Fruit fly (Drosophila melanogaster) ovary, adult (tissue): ENCODE data around the gene Rcd7.

Source experiments
- CG17801 ChIP-seq: fragments of 200-800 bp; optimal IDR thresholded peaks from 2 replicates; lab custom pipeline; 2019; ENCODE audit warnings: missing biosample characterization, mild to moderate bottlenecking, missing genetic modification characterization, moderate library complexity; ENCODE audit not compliant: partially characterized antibody

Gene Rcd7

dm6 chr3L:19564905-19565700 lies 20.2 kb downstream of the Rcd7 start:
- no peak for TF ChIP-seq CG17801 (GFP tag; lab: Kevin White, UChicago)

dm6 chr3L:19566127-19566526 lies 21.2 kb downstream of the Rcd7 start:
- TF ChIP-seq CG17801 (GFP tag; lab: Kevin White, UChicago) = no peak

- no peak for TF ChIP-seq CG17801 (GFP tag; lab: Kevin White, UChicago)
Measured at dm6 chr3L:19568999-19569398, 24.1 kb downstream of the Rcd7 start.

dm6 chr3L:19569407-19569806 lies 24.5 kb downstream of the Rcd7 start:
- TF ChIP-seq CG17801 (GFP tag; lab: Kevin White, UChicago) = no peak

dm6 chr3L:19574452-19574851 lies 29.5 kb downstream of the Rcd7 start:
- no peak for TF ChIP-seq CG17801 (GFP tag; lab: Kevin White, UChicago)

- no peak for TF ChIP-seq CG17801 (GFP tag; lab: Kevin White, UChicago)
Measured at dm6 chr3L:19575650-19576049, 30.7 kb downstream of the Rcd7 start.

- TF ChIP-seq CG17801 (GFP tag; lab: Kevin White, UChicago) = no peak
Measured at dm6 chr3L:19579346-19579745, 34.4 kb downstream of the Rcd7 start.

dm6 chr3L:19580709-19581227 lies 35.9 kb downstream of the Rcd7 start:
- TF ChIP-seq CG17801 (GFP tag; lab: Kevin White, UChicago) = no peak

- no peak for TF ChIP-seq CG17801 (GFP tag; lab: Kevin White, UChicago)
Measured at dm6 chr3L:19584369-19584915, 39.5 kb downstream of the Rcd7 start, which contains the start of gene Shal. Gene Shal, minus strand, starts transcription at chr3L:19584568.

- peak; percentile 20 for TF ChIP-seq CG17801 (GFP tag; lab: Kevin White, UChicago)
Measured at dm6 chr3L:19585979-19586378, 41.1 kb downstream of the Rcd7 start, which contains the start of the genes CG9231 and CG9330. Gene CG9231, minus strand, starts transcription at chr3L:19586003. Gene CG9330, plus strand, starts transcription at chr3L:19586253.

- TF ChIP-seq CG17801 (GFP tag; lab: Kevin White, UChicago) = peak; percentile 100
Measured at dm6 chr3L:19590422-19590821, 45.5 kb downstream of the Rcd7 start, which contains the start of gene CG14100. Gene CG14100, minus strand, starts transcription at chr3L:19590524.
